Fruit fly (Drosophila melanogaster) whole organism, wandering third instar larva: ENCODE results near the gene CG17078.
A peak's percentile ranks its signal among the peaks of the same experiment; 100 is the strongest.

Source experiments
- Abd-B ChIP-seq: fragments of >200 bp; optimal IDR thresholded peaks from 2 replicates; lab custom pipeline; 2017; ENCODE audit warnings: missing biosample characterization, missing genetic modification characterization
- CG32264 ChIP-seq: fragments of 200-800 bp; sonication (Bioruptor generic); optimal IDR thresholded peaks from 2 replicates; lab custom pipeline; 2016; ENCODE audit warnings: missing biosample characterization, missing genetic modification characterization
- CG9705 ChIP-seq: fragments of 200-800 bp; sonication (Bioruptor generic); optimal IDR thresholded peaks from 2 replicates; lab custom pipeline; 2018; ENCODE audit warnings: missing biosample characterization, mild to moderate bottlenecking, missing genetic modification characterization
- CrebA ChIP-seq: fragments of 200-800 bp; sonication (Bioruptor generic); optimal IDR thresholded peaks from 2 replicates; lab custom pipeline; 2016; ENCODE audit warnings: missing biosample characterization, mild to moderate bottlenecking, missing genetic modification characterization, borderline replicate concordance
- Dfd ChIP-seq: fragments of >200 bp; optimal IDR thresholded peaks from 2 replicates; lab custom pipeline; 2017; ENCODE audit warnings: missing biosample characterization, missing genetic modification characterization
- Dif ChIP-seq: fragments of 200-275, 200-300 bp; sonication (Bioruptor generic); optimal IDR thresholded peaks from 2 replicates; lab custom pipeline; 2018; ENCODE audit warnings: missing biosample characterization, missing genetic modification characterization; ENCODE audit not compliant: partially characterized antibody
- GATAd ChIP-seq: sonication (Bioruptor generic); optimal IDR thresholded peaks from 2 replicates; lab custom pipeline; 2016; ENCODE audit warnings: missing biosample characterization, missing genetic modification characterization
- HLH106 ChIP-seq: fragments of 200-800 bp; optimal IDR thresholded peaks from 3 replicates; lab custom pipeline; 2019; ENCODE audit warnings: missing biosample characterization, mild to moderate bottlenecking, missing genetic modification characterization, moderate library complexity
- Hnf4 ChIP-seq: fragments of 200-800 bp; sonication (Bioruptor generic); optimal IDR thresholded peaks from 2 replicates; lab custom pipeline; 2016; ENCODE audit warnings: missing biosample characterization, mild to moderate bottlenecking, missing genetic modification characterization
- Hr78 ChIP-seq: fragments of >200 bp; optimal IDR thresholded peaks from 2 replicates; lab custom pipeline; 2017; ENCODE audit warnings: missing biosample characterization, missing genetic modification characterization
- Hr83 ChIP-seq: fragments of 200-300 bp; sonication (Bioruptor generic); optimal IDR thresholded peaks from 2 replicates; lab custom pipeline; 2016; ENCODE audit warnings: missing biosample characterization, mild to moderate bottlenecking, missing genetic modification characterization, moderate library complexity; ENCODE audit not compliant: poor library complexity, severe bottlenecking
- Jra ChIP-seq: sonication (Bioruptor generic); optimal IDR thresholded peaks from 2 replicates; lab custom pipeline; 2016; ENCODE audit warnings: missing biosample characterization, missing genetic modification characterization
- Mio ChIP-seq: sonication (Bioruptor generic); optimal IDR thresholded peaks from 2 replicates; lab custom pipeline; 2016; ENCODE audit warnings: missing biosample characterization, missing genetic modification characterization
- Myc ChIP-seq: fragments of >200 bp; optimal IDR thresholded peaks from 2 replicates; lab custom pipeline; 2017
- N ChIP-seq: fragments of >200 bp; optimal IDR thresholded peaks from 2 replicates; lab custom pipeline; 2018; ENCODE audit warnings: missing biosample characterization, missing external identifiers, missing genetic modification characterization
- OdsH ChIP-seq: fragments of 200-800 bp; sonication (Bioruptor generic); optimal IDR thresholded peaks from 2 replicates; lab custom pipeline; 2016; ENCODE audit warnings: missing biosample characterization, mild to moderate bottlenecking, missing genetic modification characterization
- Rel ChIP-seq, 2 experiments: fragments of 200-800 bp; sonication (Bioruptor generic) in 1 of 2; optimal IDR thresholded peaks; 2 replicates in 1 of 2; 3 replicates in 1 of 2; lab custom pipeline; 2016 to 2019; ENCODE audit warnings: mild to moderate bottlenecking in 2 of 2, missing biosample characterization in 2 of 2, missing genetic modification characterization in 2 of 2, moderate library complexity in 1 of 2
- Sp1 ChIP-seq: fragments of 200-800 bp; sonication (Bioruptor generic); optimal IDR thresholded peaks from 3 replicates; lab custom pipeline; 2019; ENCODE audit warnings: missing biosample characterization, mild to moderate bottlenecking, missing genetic modification characterization, moderate library complexity
- Vsx2 ChIP-seq: fragments of 200-300, 225-300 bp; sonication (Bioruptor generic); optimal IDR thresholded peaks from 2 replicates; lab custom pipeline; 2018; ENCODE audit warnings: missing biosample characterization, missing genetic modification characterization; ENCODE audit not compliant: partially characterized antibody
- br ChIP-seq: fragments of 200-800 bp; sonication (Bioruptor generic); optimal IDR thresholded peaks from 2 replicates; lab custom pipeline; 2016; ENCODE audit warnings: missing biosample characterization, missing genetic modification characterization
- dmrt93B ChIP-seq: fragments of 200-800 bp; sonication (Bioruptor generic); optimal IDR thresholded peaks from 2 replicates; lab custom pipeline; 2018; ENCODE audit warnings: missing biosample characterization, mild to moderate bottlenecking, missing genetic modification characterization
- dsf ChIP-seq: sonication (Bioruptor generic); optimal IDR thresholded peaks from 2 replicates; lab custom pipeline; 2016; ENCODE audit warnings: missing biosample characterization, missing genetic modification characterization, borderline replicate concordance
- ey ChIP-seq: fragments of 200-800 bp; sonication (Bioruptor generic); optimal IDR thresholded peaks from 2 replicates; lab custom pipeline; 2016; ENCODE audit warnings: missing biosample characterization, missing genetic modification characterization
- foxo ChIP-seq, 2 experiments: fragments of 200-800 bp; sonication (Bioruptor generic); optimal IDR thresholded peaks; 2 replicates in 1 of 2; 3 replicates in 1 of 2; lab custom pipeline; 2016 to 2017; ENCODE audit warnings: missing biosample characterization in 2 of 2, missing genetic modification characterization in 2 of 2
- fru ChIP-seq: fragments of 200-800 bp; sonication (Bioruptor generic); optimal IDR thresholded peaks from 3 replicates; lab custom pipeline; 2016; ENCODE audit warnings: missing biosample characterization, mild to moderate bottlenecking, missing genetic modification characterization
- h ChIP-seq: fragments of 200-800 bp; sonication (Bioruptor generic); optimal IDR thresholded peaks from 3 replicates; lab custom pipeline; 2016; ENCODE audit warnings: missing biosample characterization, mild to moderate bottlenecking, missing genetic modification characterization
- jim ChIP-seq: fragments of 175-275, 200-325 bp; sonication (Bioruptor generic); optimal IDR thresholded peaks from 2 replicates; lab custom pipeline; 2016; ENCODE audit warnings: missing biosample characterization, mild to moderate bottlenecking, missing genetic modification characterization
- lola ChIP-seq: fragments of >200 bp; optimal IDR thresholded peaks from 2 replicates; lab custom pipeline; 2017; ENCODE audit warnings: missing biosample characterization, missing genetic modification characterization
- pan ChIP-seq: fragments of >200 bp; optimal IDR thresholded peaks from 2 replicates; lab custom pipeline; 2017
- psq ChIP-seq: fragments of 200-800 bp; sonication (Bioruptor generic); optimal IDR thresholded peaks from 3 replicates; lab custom pipeline; 2017; ENCODE audit warnings: missing biosample characterization, mild to moderate bottlenecking, missing genetic modification characterization, moderate library complexity
- rgr ChIP-seq: fragments of 200-800 bp; sonication (Bioruptor generic); optimal IDR thresholded peaks from 3 replicates; lab custom pipeline; 2016; ENCODE audit warnings: missing biosample characterization, mild to moderate bottlenecking, missing genetic modification characterization
- sage ChIP-seq: fragments of 200-800 bp; sonication (Bioruptor generic); optimal IDR thresholded peaks from 2 replicates; lab custom pipeline; 2016; ENCODE audit warnings: missing biosample characterization, mild to moderate bottlenecking, missing genetic modification characterization
- sv ChIP-seq: fragments of 200-800 bp; sonication (Bioruptor generic); optimal IDR thresholded peaks from 3 replicates; lab custom pipeline; 2016; ENCODE audit warnings: missing biosample characterization, missing genetic modification characterization
- tai ChIP-seq: sonication (Bioruptor generic); optimal IDR thresholded peaks from 2 replicates; lab custom pipeline; 2016; ENCODE audit warnings: missing biosample characterization, missing genetic modification characterization
- usp ChIP-seq: fragments of >200 bp; optimal IDR thresholded peaks from 2 replicates; lab custom pipeline; 2017; ENCODE audit warnings: missing biosample characterization, missing genetic modification characterization
- woc ChIP-seq: sonication (Bioruptor generic); optimal IDR thresholded peaks from 2 replicates; lab custom pipeline; 2016; ENCODE audit warnings: missing biosample characterization, mild to moderate bottlenecking, missing genetic modification characterization

The CG17078 gene

DNA sequence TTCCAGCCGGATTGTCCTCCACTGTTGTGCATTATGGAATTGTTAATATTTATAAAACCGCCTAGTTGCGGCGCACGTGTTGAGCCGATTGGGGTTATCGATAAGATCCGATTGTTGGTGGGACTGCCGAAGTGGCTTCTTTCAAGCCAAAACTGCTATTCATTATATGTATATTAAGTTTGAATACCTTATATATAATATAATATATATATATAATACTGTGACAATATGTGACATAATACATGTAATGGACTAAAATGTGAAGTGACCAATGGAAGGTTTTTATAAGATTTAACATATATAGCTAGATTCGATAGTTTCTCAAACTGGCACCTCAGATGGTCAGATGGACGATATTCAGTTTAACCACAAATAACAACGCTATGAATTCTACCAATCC is 4.4 kb downstream of the CG17078 start, which contains the start of the genes mbm and CG11555:
Gene mbm, minus strand, starts transcription at position 113 of the 400 bp plus-strand sequence.
Gene CG11555, plus strand, starts transcription at position 234 of the 400 bp plus-strand sequence.
- TF ChIP-seq ey (GFP tag; lab: Kevin White, UChicago) (no peak), Rel (GFP tag; optimal IDR thresholded peaks at IDR 0.05; lab: Kevin White, UChicago) (no peak), Rel (tag; optimal IDR thresholded peaks at IDR 0.05; lab: Kevin White, UChicago) (peak; percentile 6), sage (no peak), N (GFP tag; lab: Kevin White, UChicago) (no peak), rgr (GFP tag; lab: Kevin White, UChicago) (no peak), lola (GFP tag; lab: Kevin White, UChicago) (no peak), Dfd (no peak), OdsH (GFP tag; lab: Kevin White, UChicago) (no peak), CrebA (GFP tag; lab: Kevin White, UChicago) (no peak), dmrt93B (no peak), Sp1 (GFP tag; lab: Kevin White, UChicago) (peak; percentile 40), tai (no peak), CG32264 (no peak), Hr83 (no peak), Jra (GFP tag; lab: Kevin White, UChicago) (no peak), br (no peak), Vsx2 (GFP tag; lab: Kevin White, UChicago) (no peak), Myc (lab: Kevin White, UChicago) (peak; percentile 94), HLH106 (tag; lab: Kevin White, UChicago) (peak; percentile 56)

DNA sequence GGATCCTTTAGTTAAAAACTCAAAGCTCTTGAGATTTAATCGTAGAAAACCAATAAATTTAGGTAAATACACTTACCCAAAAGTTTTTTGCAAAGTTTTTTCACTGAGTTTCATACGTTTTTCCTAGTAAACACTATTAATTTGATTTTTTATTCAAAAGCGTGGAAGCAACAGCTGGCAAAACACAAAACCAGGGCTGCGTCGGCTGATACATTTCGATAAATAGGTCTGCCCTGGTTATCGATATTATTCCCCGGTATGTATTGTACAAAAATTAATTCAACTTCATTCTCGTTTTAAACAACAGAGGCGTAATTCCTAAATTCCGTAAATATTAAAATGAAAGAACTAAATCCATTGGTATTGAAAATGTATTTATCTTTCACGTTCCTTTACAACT is 6.5 kb downstream of the CG17078 start, which contains the start of gene Dus1:
Gene Dus1, minus strand, starts transcription at position 192 of the 400 bp plus-strand sequence.
- TF ChIP-seq foxo (GFP tag; optimal IDR thresholded peaks at IDR 0.05; lab: Kevin White, UChicago) (no peak), rgr (GFP tag; lab: Kevin White, UChicago) (no peak), Hr78 (GFP tag; lab: Kevin White, UChicago) (no peak), dsf (GFP tag; lab: Kevin White, UChicago) (no peak), Mio (GFP tag; lab: Kevin White, UChicago) (no peak), tai (no peak), dmrt93B (no peak), usp (GFP tag; lab: Kevin White, UChicago) (no peak), sage (no peak), Myc (lab: Kevin White, UChicago) (no peak), fru (no peak), CG32264 (no peak), Dif (no peak), woc (GFP tag; lab: Kevin White, UChicago) (no peak)

dm6 chr2L:268788-269187 is 9.2 kb downstream of the CG17078 start, which contains the start of gene CG3345:
CG3345 (plus strand) TSS chr2L:269088.
- TF ChIP-seq jim (GFP tag; lab: Kevin White, UChicago): no peak
- TF ChIP-seq ey (GFP tag; lab: Kevin White, UChicago): no peak
- TF ChIP-seq rgr (GFP tag; lab: Kevin White, UChicago): no peak
- no peak for TF ChIP-seq foxo (GFP tag; optimal IDR thresholded peaks at IDR 0.05; lab: Kevin White, UChicago)
- no peak for TF ChIP-seq Hr78 (GFP tag; lab: Kevin White, UChicago)
- no peak for TF ChIP-seq lola (GFP tag; lab: Kevin White, UChicago)
- no peak for TF ChIP-seq br
- no peak for TF ChIP-seq Jra (GFP tag; lab: Kevin White, UChicago)
- no peak for TF ChIP-seq sage
- TF ChIP-seq HLH106 (tag; lab: Kevin White, UChicago): no peak
- no peak for TF ChIP-seq woc (GFP tag; lab: Kevin White, UChicago)
- TF ChIP-seq tai: no peak
- no peak for TF ChIP-seq CG9705 (GFP tag; lab: Kevin White, UChicago)
- TF ChIP-seq Hr83: no peak
- TF ChIP-seq N (GFP tag; lab: Kevin White, UChicago): no peak
- TF ChIP-seq CG32264: no peak

- TF ChIP-seq pan (lab: Kevin White, UChicago): no peak
- TF ChIP-seq Abd-B: no peak
- peak; percentile 85 for TF ChIP-seq OdsH (GFP tag; lab: Kevin White, UChicago)
- no peak for TF ChIP-seq jim (GFP tag; lab: Kevin White, UChicago)
- peak in 1 of 2 experiments; percentile 92 for TF ChIP-seq foxo (GFP tag; optimal IDR thresholded peaks at IDR 0.05; lab: Kevin White, UChicago)
- no peak for TF ChIP-seq sage
- no peak for TF ChIP-seq Dif
- TF ChIP-seq Sp1 (GFP tag; lab: Kevin White, UChicago): peak; percentile 81
- no peak for TF ChIP-seq tai
- no peak for TF ChIP-seq CrebA (GFP tag; lab: Kevin White, UChicago)
- peak; percentile 76 for TF ChIP-seq HLH106 (tag; lab: Kevin White, UChicago)
- no peak for TF ChIP-seq Dfd
- TF ChIP-seq dmrt93B: no peak
- peak; percentile 18 for TF ChIP-seq CG9705 (GFP tag; lab: Kevin White, UChicago)
- peak; percentile 61 for TF ChIP-seq ey (GFP tag; lab: Kevin White, UChicago)
- peak; percentile 93 for TF ChIP-seq sv (GFP tag; lab: Kevin White, UChicago)
- no peak for TF ChIP-seq br
- peak; percentile 80 for TF ChIP-seq psq (GFP tag; lab: Kevin White, UChicago)
- TF ChIP-seq fru: peak; percentile 86
- TF ChIP-seq h: peak; percentile 89
- peak; percentile 38 for TF ChIP-seq woc (GFP tag; lab: Kevin White, UChicago)
- no peak for TF ChIP-seq Rel (GFP tag; optimal IDR thresholded peaks at IDR 0.05; lab: Kevin White, UChicago)
- TF ChIP-seq Rel (tag; optimal IDR thresholded peaks at IDR 0.05; lab: Kevin White, UChicago): no peak
- no peak for TF ChIP-seq lola (GFP tag; lab: Kevin White, UChicago)
- no peak for TF ChIP-seq GATAd
- no peak for TF ChIP-seq Hr78 (GFP tag; lab: Kevin White, UChicago)
- TF ChIP-seq Hnf4 (GFP tag; lab: Kevin White, UChicago): no peak
- TF ChIP-seq rgr (GFP tag; lab: Kevin White, UChicago): peak; percentile 85
- TF ChIP-seq, all 38 proteins: peak for 12
These were observed 10.5 kb downstream of the CG17078 start, which contains the start of gene CG17075 for dm6 chr2L:267441-268089. CG17075 (minus strand) TSS chr2L:267505.
